Fruit fly (Drosophila melanogaster): ENCODE data around the gene baz.

The baz gene

dm6 chrX:17178484-17178921 is 18.7 kb downstream of the baz start (continued):
- TF ChIP-seq Eip74EF (GFP tag; optimal IDR thresholded peaks at IDR 0.05), result peak in 1 of 2 experiments; percentile 99
- TF ChIP-seq sr (GFP tag; IDR thresholded peaks at IDR 0.05), result peak; percentile 91
- TF ChIP-seq zfh1 (GFP tag; IDR thresholded peaks at IDR 0.05), result peak; percentile 99
- no peak for TF ChIP-seq hth (optimal IDR thresholded peaks at IDR 0.05)
- peak; percentile 39 for TF ChIP-seq CG12659 (GFP tag; optimal IDR thresholded peaks at IDR 0.05)
- peak; percentile 93 for TF ChIP-seq CG8359 (GFP tag; optimal IDR thresholded peaks at IDR 0.05; ENCODE audit: borderline replicate concordance)
- TF ChIP-seq ranshi (GFP tag; IDR thresholded peaks at IDR 0.05), result peak; percentile 99
- no peak for TF ChIP-seq Hmr (GFP tag; optimal IDR thresholded peaks at IDR 0.05)
- no peak for TF ChIP-seq bbx (GFP tag; IDR thresholded peaks at IDR 0.05; ENCODE audit: partially characterized antibody)
- no peak for TF ChIP-seq amos (GFP tag; IDR thresholded peaks at IDR 0.05; ENCODE audit: partially characterized antibody)
- peak; percentile 87 for TF ChIP-seq TFAM (GFP tag; optimal IDR thresholded peaks at IDR 0.05)
- no peak for TF ChIP-seq CG4707 (GFP tag; optimal IDR thresholded peaks at IDR 0.05)
- TF ChIP-seq CG15479 (GFP tag; optimal IDR thresholded peaks at IDR 0.05), result no peak
- peak; percentile 40 for TF ChIP-seq Vsx1 (GFP tag; optimal IDR thresholded peaks at IDR 0.05)
- TF ChIP-seq Jarid2 (GFP tag; optimal IDR thresholded peaks at IDR 0.05), result peak; percentile 84
- peak; percentile 96 for TF ChIP-seq Fer3 (tag; optimal IDR thresholded peaks at IDR 0.05)
- peak; percentile 97 for TF ChIP-seq cas (GFP tag; IDR thresholded peaks at IDR 0.05)
- peak; percentile 97 for TF ChIP-seq kay (GFP tag; optimal IDR thresholded peaks at IDR 0.05)
- peak; percentile 98 for TF ChIP-seq CG2678 (tag; optimal IDR thresholded peaks at IDR 0.05)
- no peak for TF ChIP-seq CG5953 (GFP tag; IDR thresholded peaks at IDR 0.05)
- TF ChIP-seq CG15514 (GFP tag; optimal IDR thresholded peaks at IDR 0.05), result peak; percentile 90
- no peak for TF ChIP-seq CG9876 (GFP tag; optimal IDR thresholded peaks at IDR 0.05)
- TF ChIP-seq eve (GFP tag; optimal IDR thresholded peaks at IDR 0.05), result peak; percentile 57 to 98
- TF ChIP-seq Chrac-16 (GFP tag; optimal IDR thresholded peaks at IDR 0.05), result no peak
- TF ChIP-seq Rx (GFP tag; IDR thresholded peaks at IDR 0.05), result peak; percentile 96
- peak; percentile 86 for TF ChIP-seq CG30020 (tag; optimal IDR thresholded peaks at IDR 0.05)
- peak; percentile 88 for TF ChIP-seq CG1792 (GFP tag; optimal IDR thresholded peaks at IDR 0.05)
- peak; percentile 98 for TF ChIP-seq Sox100B (GFP tag; optimal IDR thresholded peaks at IDR 0.05)
- peak; percentile 99 for TF ChIP-seq ara (GFP tag; IDR thresholded peaks at IDR 0.05)
- TF ChIP-seq CTCF (GFP tag; optimal IDR thresholded peaks at IDR 0.05), result peak; percentile 62
- peak; percentile 60 for TF ChIP-seq ap (GFP tag; IDR thresholded peaks at IDR 0.05)
- TF ChIP-seq Adf1 (GFP tag; IDR thresholded peaks at IDR 0.05), result no peak
- peak; percentile 88 for TF ChIP-seq grn (GFP tag; optimal IDR thresholded peaks at IDR 0.05)
- peak; percentile 99 for TF ChIP-seq sob (GFP tag; IDR thresholded peaks at IDR 0.05)
- TF ChIP-seq CG9932 (GFP tag; IDR thresholded peaks at IDR 0.05), result peak; percentile 73
- TF ChIP-seq Asciz (GFP tag; optimal IDR thresholded peaks at IDR 0.05), result peak; percentile 98
- peak; percentile 85 for TF ChIP-seq CG13894 (tag; optimal IDR thresholded peaks at IDR 0.05)
- peak; percentile 96 for TF ChIP-seq HHEX (GFP tag; optimal IDR thresholded peaks at IDR 0.05)
- TF ChIP-seq Nf-YA (GFP tag; IDR thresholded peaks at IDR 0.05), result peak; percentile 98
- TF ChIP-seq Optix (GFP tag; IDR thresholded peaks at IDR 0.05), result 0 out of 3 replicates have a peak, but pooled peaks have one; percentile 63
- peak; percentile 99 for TF ChIP-seq bowl (GFP tag; IDR thresholded peaks at IDR 0.05)
- peak; percentile 64 for TF ChIP-seq CG7928 (GFP tag; optimal IDR thresholded peaks at IDR 0.05)
- TF ChIP-seq bsh (GFP tag; optimal IDR thresholded peaks at IDR 0.05), result no peak
- TF ChIP-seq CG11085 (GFP tag; IDR thresholded peaks at IDR 0.05), result peak; percentile 98
- peak; percentile 98 for TF ChIP-seq CG4404 (GFP tag; IDR thresholded peaks at IDR 0.05)
- TF ChIP-seq CG11398 (GFP tag; optimal IDR thresholded peaks at IDR 0.05), result peak; percentile 33
- peak; percentile 97 for TF ChIP-seq CG11504 (tag; optimal IDR thresholded peaks at IDR 0.05)
- TF ChIP-seq CG34376 (GFP tag; optimal IDR thresholded peaks at IDR 0.05), result peak; percentile 85
- TF ChIP-seq nau (GFP tag; optimal IDR thresholded peaks at IDR 0.05), result peak; percentile 95
- no peak for TF ChIP-seq CG2875 (GFP tag; optimal IDR thresholded peaks at IDR 0.05)
- peak; percentile 97 for TF ChIP-seq CG10654 (GFP tag; optimal IDR thresholded peaks at IDR 0.05)

Data from whole organism, embryonic.